Worm (Caenorhabditis elegans): ENCODE data around the gene F59A6.3.

DNA sequence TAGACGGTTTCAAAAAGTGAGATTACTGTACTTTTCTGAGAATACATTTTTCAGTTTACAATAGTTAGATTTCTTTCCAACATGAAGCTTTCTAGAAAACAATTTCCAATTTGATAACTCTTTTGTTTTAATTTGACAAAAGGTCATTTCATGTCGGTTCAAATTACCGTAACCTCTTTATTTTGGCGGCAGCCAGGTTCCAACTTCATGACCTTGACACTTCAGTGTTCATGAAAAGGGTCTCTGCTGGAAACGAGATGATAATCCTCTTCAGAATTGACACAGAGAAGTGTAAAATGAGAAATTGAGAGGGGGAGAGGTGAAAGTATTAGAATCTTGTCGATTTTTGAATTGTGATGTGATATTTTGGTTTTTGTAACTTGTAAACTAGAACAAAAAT is 13.4 kb downstream of the F59A6.3 start:
- TF ChIP-seq unc-62 (GFP tag; optimal IDR thresholded peaks at IDR 0.05): no peak
- no peak for TF ChIP-seq egl-27 (tag; optimal IDR thresholded peaks at IDR 0.05)
- peak in 1 of 2 experiments; percentile 21 for TF ChIP-seq lsy-2 (tag; optimal IDR thresholded peaks at IDR 0.05)
- no peak for TF ChIP-seq nhr-77 (tag; optimal IDR thresholded peaks at IDR 0.05)
- TF ChIP-seq lin-39 (tag; optimal IDR thresholded peaks at IDR 0.05): no peak
- TF ChIP-seq snpc-4 (tag; optimal IDR thresholded peaks at IDR 0.05): no peak
- no peak for TF ChIP-seq elt-3 (tag; optimal IDR thresholded peaks at IDR 0.05)
- no peak for TF ChIP-seq pqm-1 (tag; optimal IDR thresholded peaks at IDR 0.05)
- no peak for TF ChIP-seq mdl-1 (tag; optimal IDR thresholded peaks at IDR 0.05)

All from whole organism, L1 larva.